Worm (Caenorhabditis elegans) whole organism, early embryonic: ENCODE measurements around the gene T05B4.8.

Experiments used
- B0310.2 ChIP-seq: sonication (generic microtip); optimal IDR thresholded peaks from 2 replicates; lab custom pipeline; 2016; ENCODE audit warnings: mild to moderate bottlenecking, missing genetic modification characterization, missing compliant biosample characterization
- F13C5.2 ChIP-seq: sonication (generic microtip); optimal IDR thresholded peaks from 2 replicates; lab custom pipeline; 2017; ENCODE audit warnings: mild to moderate bottlenecking, missing genetic modification characterization, inconsistent platforms, missing compliant biosample characterization
- aly-1 ChIP-seq: sonication (generic microtip); optimal IDR thresholded peaks from 2 replicates; lab custom pipeline; 2016; ENCODE audit warnings: missing genetic modification characterization, missing compliant biosample characterization
- ama-1 ChIP-seq: fragments of 150-350 bp; optimal IDR thresholded peaks from 2 replicates; lab custom pipeline; 2014
- ceh-36 ChIP-seq: sonication (generic microtip); optimal IDR thresholded peaks from 2 replicates; lab custom pipeline; 2016; ENCODE audit warnings: missing genetic modification characterization, inconsistent platforms, missing compliant biosample characterization
- flt-1 ChIP-seq: fragments of 200-800 bp; sonication (Bioruptor generic); IDR thresholded peaks from 2 replicates; pipeline ENCODE4 v1.3.6; 2022; ENCODE audit warnings: missing genetic modification characterization, missing compliant biosample characterization
- hmg-4 ChIP-seq: fragments of 200-800 bp; sonication (Bioruptor generic); optimal IDR thresholded peaks from 2 replicates; lab custom pipeline; 2018; ENCODE audit warnings: mild to moderate bottlenecking, missing genetic modification characterization, missing compliant biosample characterization
- hnd-1 ChIP-seq: sonication (generic microtip); optimal IDR thresholded peaks from 2 replicates; lab custom pipeline; 2016; ENCODE audit warnings: missing genetic modification characterization, missing compliant biosample characterization
- scrt-1 ChIP-seq: fragments of 200-800 bp; sonication (Bioruptor generic); IDR thresholded peaks from 2 replicates; pipeline ENCODE4 v1.3.6; 2022; ENCODE audit warnings: missing genetic modification characterization, missing compliant biosample characterization
- sea-1 ChIP-seq: fragments of 200-800 bp; sonication (Bioruptor generic); conservative IDR thresholded peaks from 2 replicates; pipeline ENCODE4 v1.3.6; 2022; ENCODE audit warnings: missing genetic modification characterization, missing compliant biosample characterization
- tbx-11 ChIP-seq: fragments of 200-800 bp; sonication (Bioruptor generic); IDR thresholded peaks from 2 replicates; pipeline ENCODE4 v1.3.6; 2022; ENCODE audit warnings: missing genetic modification characterization, missing compliant biosample characterization
- tbx-37 ChIP-seq: fragments of 200-800 bp; sonication (Bioruptor generic); conservative IDR thresholded peaks from 2 replicates; pipeline ENCODE4 v1.3.6; 2022; ENCODE audit warnings: missing genetic modification reagents, missing genetic modification characterization, missing compliant biosample characterization
- tra-4 ChIP-seq: sonication (generic microtip); optimal IDR thresholded peaks from 2 replicates; lab custom pipeline; 2017; ENCODE audit warnings: missing genetic modification characterization, missing compliant biosample characterization

- no peak for TF ChIP-seq ama-1
- no peak for TF ChIP-seq scrt-1 (GFP tag; lab: Robert Waterston, UW)
- no peak for TF ChIP-seq ceh-36 (tag; lab: Kevin White, UChicago)
- TF ChIP-seq tbx-37 (GFP tag; lab: Robert Waterston, UW), result no peak
- TF ChIP-seq tra-4, result no peak
- no peak for TF ChIP-seq sea-1 (GFP tag; lab: Robert Waterston, UW)
- TF ChIP-seq tbx-11 (GFP tag; lab: Robert Waterston, UW), result no peak
- no peak for TF ChIP-seq hnd-1
- no peak for TF ChIP-seq flt-1 (GFP tag; lab: Robert Waterston, UW)
- TF ChIP-seq B0310.2 (tag; lab: Kevin White, UChicago), result no peak
- TF ChIP-seq F13C5.2 (tag; lab: Kevin White, UChicago), result no peak
- TF ChIP-seq aly-1 (tag; lab: Kevin White, UChicago), result no peak
- TF ChIP-seq hmg-4 (GFP tag; lab: Kevin White, UChicago), result no peak
Measured at ce11 chrV:4144205-4144604, 28.2 kb upstream of the T05B4.8 start, which contains the start of gene Y45G5AL.1.
